Fruit fly (Drosophila melanogaster) whole organism, embryonic: ENCODE data around the gene CG14269.

Source experiments
- B-H1 ChIP-seq: fragments of 200-800 bp; sonication (Bioruptor generic); IDR thresholded peaks from 3 replicates; pipeline ENCODE4 v1.3.6; 2022; ENCODE audit warnings: missing biosample characterization, missing genetic modification characterization
- CG10267 ChIP-seq: fragments of 200-800 bp; sonication (Bioruptor generic); optimal IDR thresholded peaks from 2 replicates; lab custom pipeline; 2018; ENCODE audit warnings: missing biosample characterization, mild to moderate bottlenecking, missing genetic modification characterization, moderate library complexity
- CG10366 ChIP-seq: fragments of 200-800 bp; sonication (Bioruptor generic); IDR thresholded peaks from 2 replicates; pipeline ENCODE4 v1.3.6; 2022; ENCODE audit warnings: missing biosample characterization, missing genetic modification characterization
- CG11504 ChIP-seq: fragments of 200-800 bp; sonication (Bioruptor generic); optimal IDR thresholded peaks from 3 replicates; lab custom pipeline; 2019; ENCODE audit warnings: missing biosample characterization, mild to moderate bottlenecking, missing genetic modification characterization, moderate library complexity
- CG12104 ChIP-seq: fragments of 200-800 bp; sonication (Bioruptor generic); optimal IDR thresholded peaks from 3 replicates; lab custom pipeline; 2016; ENCODE audit warnings: missing biosample characterization, missing genetic modification characterization
- CG16779 ChIP-seq: fragments of 200-800 bp; sonication (Bioruptor generic); IDR thresholded peaks from 2 replicates; pipeline ENCODE4 v1.3.6; 2022; ENCODE audit warnings: missing biosample characterization, missing genetic modification characterization
- CG17912 ChIP-seq: fragments of 200-800 bp; sonication (Bioruptor generic); optimal IDR thresholded peaks from 2 replicates; lab custom pipeline; 2018; ENCODE audit warnings: missing biosample characterization, mild to moderate bottlenecking, missing genetic modification characterization
- CG30020 ChIP-seq: fragments of 200-800 bp; optimal IDR thresholded peaks from 2 replicates; lab custom pipeline; 2019; ENCODE audit warnings: missing biosample characterization, mild to moderate bottlenecking, missing genetic modification characterization, moderate library complexity
- CG30403 ChIP-seq: fragments of 200-800 bp; sonication (Bioruptor generic); optimal IDR thresholded peaks from 3 replicates; lab custom pipeline; 2016; ENCODE audit warnings: missing biosample characterization, missing genetic modification characterization
- CG31388 ChIP-seq: fragments of 200-800 bp; sonication (Bioruptor generic); optimal IDR thresholded peaks from 2 replicates; lab custom pipeline; 2016; ENCODE audit warnings: missing biosample characterization, missing genetic modification characterization
- CG6765 ChIP-seq: fragments of 200-800 bp; sonication (Bioruptor generic); optimal IDR thresholded peaks from 3 replicates; lab custom pipeline; 2017; ENCODE audit warnings: missing biosample characterization, mild to moderate bottlenecking, missing genetic modification characterization
- CG8290 ChIP-seq, 3 experiments: fragments of 200-800 bp; sonication (Bioruptor generic); optimal IDR thresholded peaks; 2 replicates each; lab custom pipeline; 2016 to 2019; ENCODE audit warnings: missing biosample characterization in 3 of 3, missing genetic modification characterization in 3 of 3, mild to moderate bottlenecking in 2 of 3, moderate library complexity in 1 of 3
- Gug ChIP-seq: fragments of 200-800 bp; sonication (Bioruptor generic); IDR thresholded peaks from 4 replicates; pipeline ENCODE4 v1.3.6; 2022; ENCODE audit warnings: missing biosample characterization, missing genetic modification characterization
- Hr78 ChIP-seq, 2 experiments: fragments of 200-800 bp in 1 of 2; fragments of >200 bp in 1 of 2; sonication (Bioruptor generic) in 1 of 2; optimal IDR thresholded peaks; 2 replicates each; lab custom pipeline; 2017 to 2019; ENCODE audit warnings: missing biosample characterization in 2 of 2, missing genetic modification characterization in 2 of 2, mild to moderate bottlenecking in 1 of 2, moderate library complexity in 1 of 2
- MTF-1 ChIP-seq: fragments of 200-800 bp; sonication (Bioruptor generic); optimal IDR thresholded peaks from 2 replicates; lab custom pipeline; 2018; ENCODE audit warnings: missing biosample characterization, mild to moderate bottlenecking, missing genetic modification characterization, borderline replicate concordance
- Med ChIP-seq: fragments of 200-800 bp; sonication (Bioruptor generic); peaks from one replicate; lab custom pipeline; 2016; ENCODE audit warnings: missing biosample characterization, missing genetic modification characterization, mild to moderate bottlenecking, inconsistent platforms, moderate library complexity
- Oli ChIP-seq: fragments of 200-800 bp; sonication (Bioruptor generic); optimal IDR thresholded peaks from 2 replicates; lab custom pipeline; 2018; ENCODE audit warnings: missing biosample characterization, mild to moderate bottlenecking, missing genetic modification characterization, moderate library complexity
- Pdp1 ChIP-seq, 2 experiments: fragments of 200-800 bp; sonication (Bioruptor generic); optimal IDR thresholded peaks; 3 replicates each; lab custom pipeline; 2016; ENCODE audit warnings: missing biosample characterization in 2 of 2, missing genetic modification characterization in 2 of 2, mild to moderate bottlenecking in 1 of 2, moderate library complexity in 1 of 2
- Poxn ChIP-seq: fragments of 200-800 bp; sonication (Bioruptor generic); IDR thresholded peaks from 2 replicates; pipeline ENCODE4 v1.3.6; 2022; ENCODE audit warnings: missing biosample characterization, missing genetic modification characterization
- Sin3A ChIP-seq: fragments of >200 bp; optimal IDR thresholded peaks from 2 replicates; lab custom pipeline; 2018
- croc ChIP-seq: fragments of 200-800 bp; sonication (Bioruptor generic); conservative IDR thresholded peaks from 3 replicates; pipeline ENCODE4 v1.3.6; 2022; ENCODE audit warnings: missing biosample characterization, missing genetic modification characterization
- crp ChIP-seq, 2 experiments: fragments of 200-800 bp; sonication (Bioruptor generic); optimal IDR thresholded peaks; 2 replicates in 1 of 2; 3 replicates in 1 of 2; lab custom pipeline; 2017; ENCODE audit warnings: missing biosample characterization in 2 of 2, missing genetic modification characterization in 2 of 2, mild to moderate bottlenecking in 1 of 2, moderate library complexity in 1 of 2
- dm ChIP-seq: fragments of 200-800 bp; sonication (Bioruptor generic); optimal IDR thresholded peaks from 3 replicates; lab custom pipeline; 2016; ENCODE audit warnings: missing biosample characterization, missing genetic modification characterization
- dmrt99B ChIP-seq: fragments of 200-800 bp; sonication (Bioruptor generic); optimal IDR thresholded peaks from 2 replicates; lab custom pipeline; 2018; ENCODE audit warnings: missing biosample characterization, mild to moderate bottlenecking, missing genetic modification characterization, moderate library complexity
- ems ChIP-seq: fragments of 200-800 bp; sonication (Bioruptor generic); optimal IDR thresholded peaks from 3 replicates; lab custom pipeline; 2016; ENCODE audit warnings: missing biosample characterization, missing genetic modification characterization
- gcm2 ChIP-seq: fragments of 200-800 bp; sonication (Bioruptor generic); optimal IDR thresholded peaks from 2 replicates; lab custom pipeline; 2016; ENCODE audit warnings: missing biosample characterization, missing genetic modification characterization
- gem ChIP-seq: fragments of 200-800 bp; sonication (Bioruptor generic); optimal IDR thresholded peaks from 2 replicates; lab custom pipeline; 2019; ENCODE audit warnings: missing biosample characterization, mild to moderate bottlenecking, missing genetic modification characterization, moderate library complexity
- hbn ChIP-seq: fragments of 200-800 bp; sonication (Bioruptor generic); IDR thresholded peaks from 2 replicates; pipeline ENCODE4 v1.3.6; 2022; ENCODE audit warnings: missing biosample characterization, missing genetic modification characterization; ENCODE audit not compliant: partially characterized antibody
- insv ChIP-seq, 2 experiments: fragments of 200-800 bp; sonication (Bioruptor generic); optimal IDR thresholded peaks; 3 replicates each; lab custom pipeline; 2016 to 2018; ENCODE audit warnings: missing biosample characterization in 2 of 2, missing genetic modification characterization in 2 of 2
- ken ChIP-seq: fragments of 200-800 bp; sonication (Bioruptor generic); IDR thresholded peaks from 3 replicates; pipeline ENCODE4 v1.3.6; 2022; ENCODE audit warnings: missing biosample characterization, missing genetic modification characterization
- lola ChIP-seq, 3 experiments: fragments of >200 bp in 2 of 3; fragments of 200-800 bp in 1 of 3; sonication (Bioruptor generic) in 1 of 3; optimal IDR thresholded peaks; 2 replicates each; lab custom pipeline; 2017 to 2019; ENCODE audit warnings: missing biosample characterization in 3 of 3, missing genetic modification characterization in 3 of 3, mild to moderate bottlenecking in 1 of 3, moderate library complexity in 1 of 3
- mirr ChIP-seq: fragments of 200-800 bp; sonication (Bioruptor generic); optimal IDR thresholded peaks from 3 replicates; lab custom pipeline; 2018; ENCODE audit warnings: missing biosample characterization, mild to moderate bottlenecking, missing genetic modification characterization
- pita ChIP-seq: fragments of 200-800 bp; sonication (Bioruptor generic); optimal IDR thresholded peaks from 2 replicates; lab custom pipeline; 2017; ENCODE audit warnings: missing biosample characterization, mild to moderate bottlenecking, missing genetic modification characterization
- pnt ChIP-seq: fragments of 200-800 bp; sonication (Bioruptor generic); optimal IDR thresholded peaks from 3 replicates; lab custom pipeline; 2016; ENCODE audit warnings: missing biosample characterization, missing genetic modification characterization
- pum ChIP-seq: fragments of 200-800 bp; sonication (Bioruptor generic); optimal IDR thresholded peaks from 2 replicates; lab custom pipeline; 2016; ENCODE audit warnings: missing biosample characterization, missing genetic modification characterization
- row ChIP-seq: fragments of 200-800 bp; sonication (Bioruptor generic); IDR thresholded peaks from 3 replicates; pipeline ENCODE4 v1.3.6; 2022; ENCODE audit warnings: missing biosample characterization, missing genetic modification characterization
- run ChIP-seq: fragments of 200-800 bp; sonication (Bioruptor generic); optimal IDR thresholded peaks from 3 replicates; lab custom pipeline; 2018; ENCODE audit warnings: missing biosample characterization, mild to moderate bottlenecking, missing genetic modification characterization
- sens ChIP-seq: fragments of 200-800 bp; sonication (Bioruptor generic); peaks from one replicate; lab custom pipeline; 2016; ENCODE audit warnings: missing biosample characterization, missing genetic modification characterization
- sens-2 ChIP-seq: fragments of 200-800 bp; sonication (Bioruptor generic); IDR thresholded peaks from 2 replicates; pipeline ENCODE4 v1.3.6; 2022; ENCODE audit warnings: missing biosample characterization, missing genetic modification characterization
- sima ChIP-seq: fragments of 200-800 bp; sonication (Bioruptor generic); optimal IDR thresholded peaks from 2 replicates; lab custom pipeline; 2016; ENCODE audit warnings: missing biosample characterization, missing genetic modification characterization
- slbo ChIP-seq: fragments of 200-800 bp; sonication (Bioruptor generic); IDR thresholded peaks from 2 replicates; pipeline ENCODE4 v1.3.6; 2022; ENCODE audit warnings: missing biosample characterization, missing genetic modification characterization
- sug ChIP-seq: fragments of 200-800 bp; optimal IDR thresholded peaks from 2 replicates; lab custom pipeline; 2019; ENCODE audit warnings: missing biosample characterization, mild to moderate bottlenecking, missing genetic modification characterization, moderate library complexity
- usp ChIP-seq: fragments of >200 bp; optimal IDR thresholded peaks from 2 replicates; lab custom pipeline; 2017; ENCODE audit warnings: missing biosample characterization, missing genetic modification characterization
- wek ChIP-seq: fragments of 200-800 bp; sonication (Bioruptor generic); optimal IDR thresholded peaks from 3 replicates; lab custom pipeline; 2018; ENCODE audit warnings: missing biosample characterization, mild to moderate bottlenecking, missing genetic modification characterization, moderate library complexity
- yki ChIP-seq: fragments of >200 bp; optimal IDR thresholded peaks from 3 replicates; lab custom pipeline; 2018

CG14269 gene

DNA sequence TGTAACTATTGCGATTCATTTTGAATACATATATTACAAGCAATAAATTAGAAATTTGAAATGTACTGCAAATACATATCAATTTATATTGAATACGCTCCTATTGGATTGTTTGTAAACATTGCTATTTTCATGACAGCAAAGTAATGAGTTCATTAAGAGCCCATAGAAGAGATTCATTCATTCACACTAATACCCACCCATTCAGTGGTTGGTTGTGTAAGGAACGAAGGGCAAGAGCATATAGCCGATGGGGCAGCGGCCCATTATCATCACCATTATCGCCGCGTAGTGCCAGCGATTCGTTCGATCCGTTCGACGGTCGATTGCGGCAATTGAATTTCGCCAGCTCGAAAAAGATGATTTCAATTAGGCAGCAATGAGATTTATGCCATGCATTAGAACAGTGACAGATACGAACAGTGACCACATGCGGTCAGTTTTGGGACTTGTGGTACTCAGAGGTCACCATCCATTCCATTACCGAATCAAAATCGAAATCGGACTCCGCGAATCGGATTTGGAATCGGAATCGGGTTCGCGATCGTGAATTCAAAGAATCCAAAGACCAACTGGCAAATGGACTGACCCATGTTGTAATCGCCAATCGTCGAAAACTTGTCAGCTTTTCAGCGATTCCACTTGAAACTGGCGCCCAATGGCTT, 7.1 kb upstream of the CG14269 start (continued):
- TF ChIP-seq row (GFP tag; lab: Robert Waterston, UW) (0 out of 3 replicates have a peak, but pooled peaks have one; percentile 25), croc (GFP tag; lab: Robert Waterston, UW) (no peak), CG10267 (tag; lab: Kevin White, UChicago) (no peak), ems (GFP tag; lab: Kevin White, UChicago) (no peak), wek (GFP tag; lab: Kevin White, UChicago) (no peak), dmrt99B (tag; lab: Kevin White, UChicago) (no peak), CG31388 (no peak), Pdp1 (GFP tag; optimal IDR thresholded peaks at IDR 0.05; lab: Kevin White, UChicago) (peak in 1 of 2 experiments; percentile 92), slbo (GFP tag; lab: Robert Waterston, UW) (peak; percentile 49), CG17912 (no peak), crp (GFP tag; optimal IDR thresholded peaks at IDR 0.05; lab: Kevin White, UChicago) (no peak), CG16779 (GFP tag; lab: Robert Waterston, UW) (no peak), Poxn (GFP tag; lab: Robert Waterston, UW) (no peak), mirr (GFP tag; lab: Kevin White, UChicago) (peak; percentile 20), run (tag; lab: Kevin White, UChicago) (no peak), pita (no peak), sens (GFP tag; lab: Kevin White, UChicago) (peak; percentile 6), CG11504 (tag; lab: Kevin White, UChicago) (peak; percentile 11), pnt (GFP tag; lab: Kevin White, UChicago) (no peak), CG30020 (no peak), lola (GFP tag; optimal IDR thresholded peaks at IDR 0.05; lab: Kevin White, UChicago) (no peak), gcm2 (GFP tag; lab: Kevin White, UChicago) (no peak), usp (GFP tag; lab: Kevin White, UChicago) (no peak), Hr78 (GFP tag; optimal IDR thresholded peaks at IDR 0.05; lab: Kevin White, UChicago) (no peak), sug (tag; lab: Kevin White, UChicago) (peak; percentile 69), yki (lab: Kevin White, UChicago) (no peak), dm (GFP tag; lab: Kevin White, UChicago) (no peak), MTF-1 (no peak), gem (tag; lab: Kevin White, UChicago) (peak; percentile 23), sima (GFP tag; lab: Kevin White, UChicago) (no peak), sens-2 (GFP tag; lab: Robert Waterston, UW) (no peak), Oli (tag; lab: Kevin White, UChicago) (no peak), CG8290 (GFP tag; optimal IDR thresholded peaks at IDR 0.05; lab: Kevin White, UChicago) (no peak), CG8290 (tag; optimal IDR thresholded peaks at IDR 0.05; lab: Kevin White, UChicago) (peak in 1 of 2 experiments; percentile 5), CG12104 (GFP tag; lab: Kevin White, UChicago) (no peak), hbn (no peak), CG10366 (GFP tag; lab: Robert Waterston, UW) (no peak), ken (GFP tag; lab: Robert Waterston, UW) (no peak), pum (GFP tag; lab: Kevin White, UChicago) (no peak), B-H1 (GFP tag; lab: Robert Waterston, UW) (no peak), Sin3A (lab: Kevin White, UChicago) (no peak), CG6765 (GFP tag; lab: Kevin White, UChicago) (no peak), Med (GFP tag; lab: Kevin White, UChicago) (peak; percentile 25), Gug (GFP tag; lab: Robert Waterston, UW) (no peak), CG30403 (GFP tag; lab: Kevin White, UChicago) (peak; percentile 15), insv (GFP tag; optimal IDR thresholded peaks at IDR 0.05; lab: Kevin White, UChicago) (no peak)
- TF ChIP-seq, all 482 proteins: peak for 20
